Worm (Caenorhabditis elegans) whole organism, L3 larva: ENCODE data around the gene ZK1320.7.

Source experiments
- aly-2 ChIP-seq: fragments of 150-350 bp; optimal IDR thresholded peaks from 2 replicates; lab custom pipeline; 2014; ENCODE audit warnings: missing biosample characterization, missing genetic modification characterization
- ama-1 ChIP-seq: fragments of 150-350 bp; optimal IDR thresholded peaks from 2 replicates; lab custom pipeline; 2018
- egl-27 ChIP-seq: sonication (generic microtip); optimal IDR thresholded peaks from 4 replicates; lab custom pipeline; 2017; ENCODE audit warnings: missing biosample characterization, missing genetic modification reagents, missing genetic modification characterization
- lsy-12 ChIP-seq: sonication (generic microtip); optimal IDR thresholded peaks from 2 replicates; lab custom pipeline; 2016; ENCODE audit warnings: mild to moderate bottlenecking, missing genetic modification characterization, missing compliant biosample characterization
- mdl-1 ChIP-seq: fragments of 150-350 bp; optimal IDR thresholded peaks from 2 replicates; lab custom pipeline; 2014; ENCODE audit warnings: missing biosample characterization, missing genetic modification characterization
- nhr-12 ChIP-seq: fragments of 150-350 bp; optimal IDR thresholded peaks from 2 replicates; lab custom pipeline; 2014; ENCODE audit warnings: missing biosample characterization, missing genetic modification characterization
- nhr-237 ChIP-seq: fragments of 150-350 bp; optimal IDR thresholded peaks from 2 replicates; lab custom pipeline; 2014; ENCODE audit warnings: missing biosample characterization, missing genetic modification characterization
- skn-1 ChIP-seq: fragments of 150-350 bp; optimal IDR thresholded peaks from 2 replicates; lab custom pipeline; 2014; ENCODE audit warnings: missing biosample characterization, missing genetic modification characterization
- snpc-4 ChIP-seq: fragments of 150-350 bp; optimal IDR thresholded peaks from 2 replicates; lab custom pipeline; 2014; ENCODE audit warnings: missing biosample characterization, missing genetic modification characterization
- unc-39 ChIP-seq: sonication (generic microtip); optimal IDR thresholded peaks from 4 replicates; lab custom pipeline; 2017; ENCODE audit warnings: missing biosample characterization, missing genetic modification characterization
- ztf-11 ChIP-seq: fragments of 150-350 bp; optimal IDR thresholded peaks from 2 replicates; lab custom pipeline; 2014; ENCODE audit warnings: missing biosample characterization, missing genetic modification characterization

DNA sequence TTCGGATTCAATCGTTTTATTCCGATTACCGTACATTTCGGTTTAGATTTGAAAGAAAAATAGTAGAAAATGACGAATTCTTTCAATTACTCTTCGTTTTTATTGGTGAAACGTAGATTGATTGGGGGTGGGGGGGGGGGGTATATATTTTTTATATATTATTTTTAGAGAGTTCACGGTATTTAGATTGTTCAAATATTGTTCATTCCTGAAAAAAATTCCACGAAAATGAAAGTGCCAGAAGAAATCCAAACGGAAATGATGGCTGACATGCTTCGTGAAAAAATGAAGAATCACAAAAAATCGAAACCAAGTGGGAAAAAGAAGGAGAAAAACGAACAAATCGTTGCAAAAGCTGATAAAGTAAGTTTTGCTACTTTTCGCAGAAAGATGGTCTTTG lies 29.0 kb downstream of the ZK1320.7 start, which contains the start of the genes Y53C12A.8 and Y53C12A.7:
- no peak for TF ChIP-seq lsy-12 (tag; lab: Kevin White, UChicago)
- TF ChIP-seq nhr-12 (tag; lab: Kevin White, UChicago): no peak
- TF ChIP-seq aly-2 (tag; lab: Kevin White, UChicago): no peak
- TF ChIP-seq skn-1 (tag; lab: Kevin White, UChicago): no peak
- no peak for TF ChIP-seq egl-27
- no peak for TF ChIP-seq ztf-11 (tag; lab: Kevin White, UChicago)
- no peak for TF ChIP-seq snpc-4 (tag; lab: Kevin White, UChicago)
- TF ChIP-seq ama-1 (lab: Kevin White, UChicago): no peak
- TF ChIP-seq unc-39: no peak
- no peak for TF ChIP-seq nhr-237 (tag; lab: Kevin White, UChicago)
- TF ChIP-seq mdl-1 (tag; lab: Kevin White, UChicago): no peak
